Worm (Caenorhabditis elegans) whole organism, late embryonic: ENCODE data around the gene M02D8.5.

ENCODE experiments used
- C08G9.2 ChIP-seq: sonication (generic microtip); optimal IDR thresholded peaks from 2 replicates; lab custom pipeline; 2016; ENCODE audit warnings: mild to moderate bottlenecking, missing genetic modification characterization, moderate library complexity, missing compliant biosample characterization
- F13H6.1 ChIP-seq: sonication (generic microtip); optimal IDR thresholded peaks from 2 replicates; lab custom pipeline; 2016; ENCODE audit warnings: missing genetic modification characterization, missing compliant biosample characterization
- T23F11.4 ChIP-seq: fragments of 200-800 bp; sonication (Bioruptor generic); optimal IDR thresholded peaks from 2 replicates; lab custom pipeline; 2018; ENCODE audit warnings: mild to moderate bottlenecking, missing genetic modification characterization, missing compliant biosample characterization
- Y22D7AL.16 ChIP-seq: sonication (generic microtip); optimal IDR thresholded peaks from 2 replicates; lab custom pipeline; 2016; ENCODE audit warnings: missing genetic modification characterization, missing compliant biosample characterization
- ahr-1 ChIP-seq: sonication (generic microtip); optimal IDR thresholded peaks from 2 replicates; lab custom pipeline; 2016; ENCODE audit warnings: missing genetic modification characterization, missing compliant biosample characterization
- ama-1 ChIP-seq: fragments of 150-350 bp; optimal IDR thresholded peaks from 2 replicates; lab custom pipeline; 2014
- ceh-14 ChIP-seq: sonication (generic microtip); optimal IDR thresholded peaks from 2 replicates; lab custom pipeline; 2016; ENCODE audit warnings: missing genotype, missing genetic modification characterization, missing compliant biosample characterization
- ceh-19 ChIP-seq: fragments of 200-800 bp; sonication (Bioruptor generic); optimal IDR thresholded peaks from 2 replicates; lab custom pipeline; 2018; ENCODE audit warnings: mild to moderate bottlenecking, missing genetic modification characterization, missing compliant biosample characterization
- ceh-2 ChIP-seq: sonication (generic microtip); optimal IDR thresholded peaks from 2 replicates; lab custom pipeline; 2016; ENCODE audit warnings: missing genotype, missing genetic modification characterization, missing compliant biosample characterization
- ceh-31 ChIP-seq: sonication (generic microtip); optimal IDR thresholded peaks from 2 replicates; lab custom pipeline; 2016; ENCODE audit warnings: missing genetic modification characterization, missing compliant biosample characterization
- ceh-6 ChIP-seq: fragments of 200-800 bp; sonication (Bioruptor generic); optimal IDR thresholded peaks from 2 replicates; lab custom pipeline; 2018; ENCODE audit warnings: mild to moderate bottlenecking, missing genetic modification characterization, missing compliant biosample characterization
- elt-4 ChIP-seq: sonication (generic microtip); optimal IDR thresholded peaks from 2 replicates; lab custom pipeline; 2016; ENCODE audit warnings: missing genetic modification characterization, missing compliant biosample characterization
- ets-4 ChIP-seq: sonication (generic microtip); optimal IDR thresholded peaks from 2 replicates; lab custom pipeline; 2016; ENCODE audit warnings: missing genetic modification characterization, missing compliant biosample characterization
- fax-1 ChIP-seq: sonication (generic microtip); optimal IDR thresholded peaks from 2 replicates; lab custom pipeline; 2016; ENCODE audit warnings: missing genotype, missing genetic modification characterization, missing compliant biosample characterization
- fkh-6 ChIP-seq: sonication (generic microtip); optimal IDR thresholded peaks from 2 replicates; lab custom pipeline; 2016; ENCODE audit warnings: missing genetic modification characterization, missing compliant biosample characterization
- hlh-8 ChIP-seq: sonication (generic microtip); optimal IDR thresholded peaks from 2 replicates; lab custom pipeline; 2016; ENCODE audit warnings: missing genotype, missing genetic modification characterization, missing compliant biosample characterization
- lim-6 ChIP-seq: sonication (generic microtip); optimal IDR thresholded peaks from 2 replicates; lab custom pipeline; 2016; ENCODE audit warnings: missing genetic modification characterization, missing compliant biosample characterization
- lin-11 ChIP-seq: fragments of 200-800 bp; sonication (Bioruptor generic); optimal IDR thresholded peaks from 2 replicates; lab custom pipeline; 2018; ENCODE audit warnings: mild to moderate bottlenecking, missing genetic modification characterization, missing compliant biosample characterization
- madf-2 ChIP-seq: sonication (generic microtip); optimal IDR thresholded peaks from 2 replicates; lab custom pipeline; 2017; ENCODE audit warnings: missing genetic modification characterization, missing compliant biosample characterization
- mec-3 ChIP-seq: sonication (generic microtip); optimal IDR thresholded peaks from 2 replicates; lab custom pipeline; 2016; ENCODE audit warnings: borderline replicate concordance, missing genetic modification characterization, missing compliant biosample characterization
- nfya-1 ChIP-seq: sonication (generic microtip); optimal IDR thresholded peaks from 2 replicates; lab custom pipeline; 2017; ENCODE audit warnings: missing genetic modification characterization, mild to moderate bottlenecking, missing compliant biosample characterization, antibody characterized with exemption, moderate library complexity
- odd-2 ChIP-seq: sonication (generic microtip); optimal IDR thresholded peaks from 2 replicates; lab custom pipeline; 2017; ENCODE audit warnings: antibody characterized with exemption, mild to moderate bottlenecking, missing genetic modification characterization, missing compliant biosample characterization
- pag-3 ChIP-seq: sonication (generic microtip); optimal IDR thresholded peaks from 2 replicates; lab custom pipeline; 2016; ENCODE audit warnings: missing compliant biosample characterization, missing genetic modification characterization, borderline replicate concordance
- pqm-1 ChIP-seq: sonication (generic microtip); optimal IDR thresholded peaks from 2 replicates; lab custom pipeline; 2016; ENCODE audit warnings: missing genetic modification characterization, missing compliant biosample characterization
- pros-1 ChIP-seq: fragments of 150-350 bp; optimal IDR thresholded peaks from 2 replicates; lab custom pipeline; 2014; ENCODE audit warnings: missing biosample characterization, missing genetic modification reagents, missing genetic modification characterization
- ref-2 ChIP-seq: sonication (generic microtip); optimal IDR thresholded peaks from 2 replicates; lab custom pipeline; 2016; ENCODE audit warnings: missing genetic modification characterization, missing compliant biosample characterization
- rnt-1 ChIP-seq: sonication (generic microtip); optimal IDR thresholded peaks from 2 replicates; lab custom pipeline; 2016; ENCODE audit warnings: missing genetic modification characterization, missing compliant biosample characterization
- sox-2 ChIP-seq: fragments of 200-800 bp; sonication (Bioruptor generic); IDR thresholded peaks from 2 replicates; pipeline ENCODE4 v1.3.6; 2022; ENCODE audit warnings: missing genetic modification reagents, missing genetic modification characterization, missing compliant biosample characterization
- syd-9 ChIP-seq: sonication (generic microtip); optimal IDR thresholded peaks from 2 replicates; lab custom pipeline; 2016; ENCODE audit warnings: mild to moderate bottlenecking, missing genetic modification characterization, moderate library complexity, missing compliant biosample characterization
- tbx-2 ChIP-seq: sonication (generic microtip); optimal IDR thresholded peaks from 2 replicates; lab custom pipeline; 2016; ENCODE audit warnings: missing genetic modification characterization, missing compliant biosample characterization
- ttx-3 ChIP-seq: sonication (generic microtip); optimal IDR thresholded peaks from 2 replicates; lab custom pipeline; 2016; ENCODE audit warnings: missing genetic modification reagents, missing genetic modification characterization, missing compliant biosample characterization
- unc-3 ChIP-seq, 2 experiments: fragments of 200-800 bp in 1 of 2; sonication (Bioruptor generic) in 1 of 2; sonication (generic microtip) in 1 of 2; conservative IDR thresholded peaks in 1 of 2; optimal IDR thresholded peaks in 1 of 2; 2 replicates each; pipeline versions ENCODE4 v1.3.6 to Lab custom; 2016 to 2022; ENCODE audit warnings: missing compliant biosample characterization in 2 of 2, missing genetic modification characterization in 2 of 2, missing genetic modification reagents in 1 of 2
- unc-55 ChIP-seq: sonication (generic microtip); optimal IDR thresholded peaks from 2 replicates; lab custom pipeline; 2017; ENCODE audit warnings: missing biosample characterization, missing genetic modification reagents, missing genetic modification characterization
- zip-5 ChIP-seq: sonication (generic microtip); optimal IDR thresholded peaks from 2 replicates; lab custom pipeline; 2016; ENCODE audit warnings: missing genetic modification characterization, missing compliant biosample characterization

Gene M02D8.5

DNA sequence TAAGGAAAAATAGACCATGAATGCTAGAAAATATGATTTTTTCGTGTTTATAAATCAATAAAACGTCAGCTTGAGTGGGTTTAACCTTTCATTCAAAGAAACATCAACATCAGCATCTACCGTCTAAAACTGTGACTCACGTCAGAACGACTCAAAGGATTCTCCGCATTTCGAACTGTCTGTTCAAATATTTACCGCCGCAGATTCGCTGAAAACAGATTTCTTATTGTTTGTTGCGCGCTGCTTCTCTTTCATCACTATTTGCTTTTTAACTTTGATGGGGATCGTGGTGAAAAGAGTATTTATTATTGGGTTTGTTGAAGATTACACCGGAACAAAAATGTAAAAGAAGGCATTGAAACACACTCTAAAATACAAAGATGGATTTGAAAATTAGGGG is 40.1 kb downstream of the M02D8.5 start:
- TF ChIP-seq fax-1 (tag; lab: Kevin White, UChicago) (no peak), T23F11.4 (GFP tag; lab: Kevin White, UChicago) (no peak), ceh-6 (no peak), ref-2 (tag; lab: Kevin White, UChicago) (no peak), unc-3 (GFP tag; conservative IDR thresholded peaks at IDR 0.05; lab: Robert Waterston, UW) (no peak), unc-3 (tag; optimal IDR thresholded peaks at IDR 0.05; lab: Kevin White, UChicago) (no peak), rnt-1 (tag; lab: Kevin White, UChicago) (no peak), ceh-2 (tag; lab: Kevin White, UChicago) (no peak), syd-9 (tag; lab: Kevin White, UChicago) (no peak), odd-2 (tag; lab: Kevin White, UChicago) (no peak), nfya-1 (tag; lab: Kevin White, UChicago) (no peak), Y22D7AL.16 (tag; lab: Kevin White, UChicago) (no peak), zip-5 (tag; lab: Kevin White, UChicago) (no peak), ets-4 (no peak), ceh-19 (GFP tag; lab: Kevin White, UChicago) (no peak), pqm-1 (no peak), ceh-14 (tag; lab: Kevin White, UChicago) (no peak), mec-3 (tag; lab: Kevin White, UChicago) (no peak), sox-2 (GFP tag; lab: Robert Waterston, UW) (no peak), hlh-8 (tag; lab: Kevin White, UChicago) (no peak), C08G9.2 (tag; lab: Kevin White, UChicago) (no peak)

DNA sequence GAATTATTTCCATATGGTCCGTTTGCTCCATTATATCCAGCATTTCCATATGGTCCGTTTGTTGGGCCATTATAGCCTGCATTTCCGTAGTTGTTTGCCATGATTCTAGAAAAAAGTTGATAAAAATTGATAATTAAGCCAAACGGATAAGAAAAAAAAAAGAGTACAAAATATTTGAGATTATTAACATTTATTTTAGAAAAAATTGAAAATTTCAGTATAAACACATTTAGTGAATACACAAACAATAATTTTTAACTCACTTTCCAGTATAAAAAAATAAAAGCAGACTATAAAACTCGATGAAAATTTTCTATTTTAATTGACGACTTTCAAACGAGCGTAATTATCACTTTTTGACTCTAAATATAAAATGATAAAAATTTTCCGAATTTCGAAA is 40.7 kb downstream of the M02D8.5 start, which contains the start of gene F53A9.9:
Gene F53A9.9, minus strand, starts transcription at position 101 of the 400 bp plus-strand sequence.
- TF ChIP-seq Y22D7AL.16 (tag; lab: Kevin White, UChicago) (no peak), pag-3 (tag; lab: Kevin White, UChicago) (no peak), sox-2 (GFP tag; lab: Robert Waterston, UW) (no peak), ahr-1 (no peak), ets-4 (no peak), F13H6.1 (tag; lab: Kevin White, UChicago) (no peak)
- TF ChIP-seq, all 69 proteins: peak for 0

DNA sequence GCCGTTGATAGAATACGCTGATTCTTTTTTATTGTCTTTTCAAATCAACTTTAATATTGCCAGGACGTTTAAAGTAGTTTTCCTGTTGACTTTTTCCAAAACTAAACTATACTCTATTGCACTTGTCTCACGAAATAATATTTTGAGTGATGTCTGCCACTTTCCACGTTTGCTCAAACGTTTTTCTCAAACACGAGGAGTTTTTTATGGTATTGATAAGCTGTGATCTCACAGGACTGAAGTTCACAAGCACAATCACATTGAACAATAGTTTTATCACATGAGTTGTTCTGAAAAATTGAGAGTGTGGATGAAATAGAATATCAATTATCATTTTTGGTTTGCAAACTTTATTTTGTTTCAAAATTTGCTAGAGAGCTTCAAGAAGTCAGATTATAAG is 41.5 kb downstream of the M02D8.5 start:
- TF ChIP-seq fax-1 (tag; lab: Kevin White, UChicago) (no peak), lim-6 (tag; lab: Kevin White, UChicago) (no peak), F13H6.1 (tag; lab: Kevin White, UChicago) (no peak), madf-2 (no peak), elt-4 (tag; lab: Kevin White, UChicago) (no peak), pros-1 (tag; lab: Kevin White, UChicago) (no peak), ceh-19 (GFP tag; lab: Kevin White, UChicago) (no peak), unc-55 (GFP tag; lab: Kevin White, UChicago) (no peak), ama-1 (no peak)

DNA sequence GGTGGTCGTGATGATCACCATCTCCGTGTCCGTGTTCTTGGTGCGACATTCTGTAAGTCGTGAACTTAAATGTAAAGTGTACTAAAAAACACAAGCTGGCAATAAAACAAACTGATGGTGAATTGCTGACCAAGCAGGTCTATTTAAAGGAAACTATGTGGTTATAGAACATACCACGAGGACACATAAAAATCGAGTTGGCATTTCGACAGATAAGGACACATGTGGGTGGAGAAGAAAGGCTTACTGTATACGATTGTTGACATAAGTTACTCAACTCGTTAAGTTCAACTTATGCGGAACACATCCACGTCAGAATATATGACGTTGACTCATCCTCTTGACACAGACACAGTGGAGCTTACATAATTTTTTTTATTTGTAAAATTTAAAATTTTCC is 42.5 kb downstream of the M02D8.5 start, which contains the start of gene F53A9.8:
Gene F53A9.8, minus strand, starts transcription at position 49 of the 400 bp plus-strand sequence.
- no peak for TF ChIP-seq ttx-3
- TF ChIP-seq elt-4 (tag; lab: Kevin White, UChicago) = no peak
- no peak for TF ChIP-seq ceh-6
- TF ChIP-seq pag-3 (tag; lab: Kevin White, UChicago) = no peak
- no peak for TF ChIP-seq fkh-6 (tag; lab: Kevin White, UChicago)
- no peak for TF ChIP-seq tbx-2 (tag; lab: Kevin White, UChicago)
- no peak for TF ChIP-seq ceh-31 (tag; lab: Kevin White, UChicago)
- TF ChIP-seq lin-11 = no peak
- no peak for TF ChIP-seq unc-55 (GFP tag; lab: Kevin White, UChicago)
- TF ChIP-seq lim-6 (tag; lab: Kevin White, UChicago) = no peak
